Worm (Caenorhabditis elegans) whole organism, early embryonic: ENCODE measurements around the gene end-3.
"Not testable (repeated sequence)": the region's sequence is repeated elsewhere in the genome, so short reads cannot be mapped to it uniquely, and the experiment has no call there.

Experiments
- B0310.2 ChIP-seq: sonication (generic microtip); optimal IDR thresholded peaks from 2 replicates; lab custom pipeline; 2016; ENCODE audit warnings: mild to moderate bottlenecking, missing genetic modification characterization, missing compliant biosample characterization
- F13C5.2 ChIP-seq: sonication (generic microtip); optimal IDR thresholded peaks from 2 replicates; lab custom pipeline; 2017; ENCODE audit warnings: mild to moderate bottlenecking, missing genetic modification characterization, inconsistent platforms, missing compliant biosample characterization
- aly-1 ChIP-seq: sonication (generic microtip); optimal IDR thresholded peaks from 2 replicates; lab custom pipeline; 2016; ENCODE audit warnings: missing genetic modification characterization, missing compliant biosample characterization
- ama-1 ChIP-seq: fragments of 150-350 bp; optimal IDR thresholded peaks from 2 replicates; lab custom pipeline; 2014
- ceh-13 ChIP-seq: fragments of 200-800 bp; sonication (Bioruptor generic); optimal IDR thresholded peaks from 2 replicates; lab custom pipeline; 2018; ENCODE audit warnings: mild to moderate bottlenecking, missing genetic modification characterization, missing compliant biosample characterization
- ceh-36 ChIP-seq: sonication (generic microtip); optimal IDR thresholded peaks from 2 replicates; lab custom pipeline; 2016; ENCODE audit warnings: missing genetic modification characterization, inconsistent platforms, missing compliant biosample characterization
- ets-7 ChIP-seq: sonication (generic microtip); optimal IDR thresholded peaks from 2 replicates; lab custom pipeline; 2016; ENCODE audit warnings: missing genotype, missing genetic modification characterization, missing compliant biosample characterization
- flt-1 ChIP-seq: fragments of 200-800 bp; sonication (Bioruptor generic); IDR thresholded peaks from 2 replicates; pipeline ENCODE4 v1.3.6; 2022; ENCODE audit warnings: missing genetic modification characterization, missing compliant biosample characterization
- hmbx-1 ChIP-seq: sonication (generic microtip); optimal IDR thresholded peaks from 2 replicates; lab custom pipeline; 2016; ENCODE audit warnings: mild to moderate bottlenecking, missing genetic modification characterization, missing compliant biosample characterization
- hmg-4 ChIP-seq: fragments of 200-800 bp; sonication (Bioruptor generic); optimal IDR thresholded peaks from 2 replicates; lab custom pipeline; 2018; ENCODE audit warnings: mild to moderate bottlenecking, missing genetic modification characterization, missing compliant biosample characterization
- hnd-1 ChIP-seq: sonication (generic microtip); optimal IDR thresholded peaks from 2 replicates; lab custom pipeline; 2016; ENCODE audit warnings: missing genetic modification characterization, missing compliant biosample characterization
- pes-1 ChIP-seq: fragments of 200-800 bp; sonication (Bioruptor generic); IDR thresholded peaks from 2 replicates; pipeline ENCODE4 v1.3.6; 2022; ENCODE audit warnings: missing genetic modification reagents, missing genetic modification characterization, missing compliant biosample characterization
- scrt-1 ChIP-seq: fragments of 200-800 bp; sonication (Bioruptor generic); IDR thresholded peaks from 2 replicates; pipeline ENCODE4 v1.3.6; 2022; ENCODE audit warnings: missing genetic modification characterization, missing compliant biosample characterization
- sea-1 ChIP-seq: fragments of 200-800 bp; sonication (Bioruptor generic); conservative IDR thresholded peaks from 2 replicates; pipeline ENCODE4 v1.3.6; 2022; ENCODE audit warnings: missing genetic modification characterization, missing compliant biosample characterization
- tbx-11 ChIP-seq: fragments of 200-800 bp; sonication (Bioruptor generic); IDR thresholded peaks from 2 replicates; pipeline ENCODE4 v1.3.6; 2022; ENCODE audit warnings: missing genetic modification characterization, missing compliant biosample characterization
- tbx-37 ChIP-seq: fragments of 200-800 bp; sonication (Bioruptor generic); conservative IDR thresholded peaks from 2 replicates; pipeline ENCODE4 v1.3.6; 2022; ENCODE audit warnings: missing genetic modification reagents, missing genetic modification characterization, missing compliant biosample characterization
- tra-4 ChIP-seq: sonication (generic microtip); optimal IDR thresholded peaks from 2 replicates; lab custom pipeline; 2017; ENCODE audit warnings: missing genetic modification characterization, missing compliant biosample characterization

The end-3 gene

ce11 chrV:14028256-14028743 lies 13.8 kb downstream of the end-3 start:
- no peak for TF ChIP-seq tra-4 (tag; lab: Kevin White, UChicago)
- TF ChIP-seq aly-1 (tag; lab: Kevin White, UChicago): peak; percentile 36
- peak; percentile 2 for TF ChIP-seq B0310.2 (tag; lab: Kevin White, UChicago)
- TF ChIP-seq tbx-37 (GFP tag; lab: Robert Waterston, UW): no peak
- TF ChIP-seq sea-1 (GFP tag; lab: Robert Waterston, UW): peak; percentile 72; the same call in 1 of the 2 replicates
- TF ChIP-seq hmg-4: peak; percentile 41
- TF ChIP-seq ama-1 (lab: Kevin White, UChicago): peak; percentile 86
- 0 out of 2 replicates have a peak, but pooled peaks have one; percentile 32 for TF ChIP-seq tbx-11
- TF ChIP-seq ceh-13 (GFP tag; lab: Kevin White, UChicago): no peak

ce11 chrV:14033649-14034048 lies 19.2 kb downstream of the end-3 start, which contains the start of gene ins-10:
ins-10 (plus strand) TSS chrV:14033949.
- TF ChIP-seq pes-1 (GFP tag; lab: Robert Waterston, UW) (no peak), sea-1 (GFP tag; lab: Robert Waterston, UW) (no peak), hmg-4 (no peak), scrt-1 (GFP tag; lab: Robert Waterston, UW) (no peak), flt-1 (GFP tag; lab: Robert Waterston, UW) (no peak), F13C5.2 (tag; lab: Kevin White, UChicago) (no peak), tbx-37 (GFP tag; lab: Robert Waterston, UW) (no peak), hmbx-1 (no peak)

DNA sequence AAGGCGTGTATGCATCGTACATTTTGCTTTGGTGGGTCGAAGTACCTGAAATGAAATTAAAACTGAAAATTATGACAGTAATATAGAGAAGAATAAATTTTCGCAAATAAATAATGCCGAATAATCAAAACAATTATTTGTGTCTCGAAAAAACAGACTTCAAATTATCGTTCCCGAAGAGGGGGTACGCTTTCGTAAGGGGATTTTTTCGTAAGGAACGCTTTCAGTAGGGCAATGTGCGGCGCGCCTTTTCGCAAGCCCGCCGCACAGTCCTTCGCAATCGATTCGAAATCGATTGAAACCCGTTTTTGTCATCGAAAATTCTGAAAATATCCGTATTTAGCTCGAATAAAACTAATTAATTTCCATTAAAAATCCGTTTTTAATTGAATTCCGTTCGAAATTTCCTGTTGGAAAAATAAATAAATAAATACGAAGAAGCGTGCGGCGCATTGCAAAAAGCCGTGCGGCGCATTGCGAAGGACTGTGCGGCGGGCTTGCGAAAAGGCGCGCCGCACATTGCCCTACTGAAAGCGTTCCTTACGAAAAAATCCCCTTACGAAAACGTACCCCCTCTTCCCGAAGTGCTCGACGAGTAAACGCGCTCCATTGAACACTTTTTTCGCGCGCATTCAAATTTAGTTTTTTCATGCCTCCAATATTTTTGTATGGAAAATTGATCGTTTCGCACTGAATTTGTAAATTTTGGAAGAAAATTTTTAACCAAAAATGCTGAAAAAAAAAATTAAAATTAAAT lies 24.0 kb downstream of the end-3 start, which contains the start of gene vps-39:
Gene vps-39 (minus strand): TSS at position 51 of the 757 bp plus-strand sequence.
- peak; percentile 79; the same call in 1 of the 2 replicates for TF ChIP-seq pes-1 (GFP tag; lab: Robert Waterston, UW)
- peak; percentile 58; the same call in 1 of the 2 replicates for TF ChIP-seq tbx-37 (GFP tag; lab: Robert Waterston, UW)
- peak; percentile 77 for TF ChIP-seq sea-1 (GFP tag; lab: Robert Waterston, UW)
- peak; percentile 50; the same call in 1 of the 2 replicates for TF ChIP-seq scrt-1 (GFP tag; lab: Robert Waterston, UW)
- TF ChIP-seq hmg-4: peak; percentile 17
- TF ChIP-seq flt-1 (GFP tag; lab: Robert Waterston, UW): 0 out of 2 replicates have a peak, but pooled peaks have one; percentile 6

ce11 chrV:14049274-14049673 lies 34.8 kb downstream of the end-3 start, which contains the start of gene F58D12.1:
F58D12.1 (plus strand) TSS chrV:14049574.
- TF ChIP-seq hnd-1 (tag; lab: Kevin White, UChicago); flt-1 (GFP tag; lab: Robert Waterston, UW); F13C5.2 (tag; lab: Kevin White, UChicago): not testable (repeated sequence)

DNA sequence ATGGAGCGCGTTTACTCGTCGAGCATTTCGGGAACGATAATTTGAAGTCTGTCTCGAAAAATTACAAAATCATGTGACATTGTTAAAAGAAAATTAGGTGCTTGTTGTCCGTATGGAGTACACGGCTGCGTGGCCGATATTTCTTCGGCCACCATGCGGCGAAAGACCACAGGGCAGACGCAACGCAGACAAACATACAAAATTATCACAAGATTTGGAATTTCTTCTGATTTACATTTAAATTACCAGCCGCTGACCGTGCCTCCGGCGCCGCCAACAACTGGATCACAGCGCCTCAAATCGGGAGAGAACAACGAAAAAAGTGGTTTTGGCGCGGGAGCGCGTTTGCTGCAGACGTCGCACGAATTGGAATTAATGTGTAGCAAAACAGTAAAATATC lies 40.6 kb downstream of the end-3 start:
- 0 out of 2 replicates have a peak, but pooled peaks have one; percentile 53 for TF ChIP-seq scrt-1 (GFP tag; lab: Robert Waterston, UW)
- TF ChIP-seq tbx-37 (GFP tag; lab: Robert Waterston, UW): peak; percentile 87
- TF ChIP-seq tbx-11: 0 out of 2 replicates have a peak, but pooled peaks have one; percentile 28
- TF ChIP-seq ets-7 (tag; lab: Kevin White, UChicago): peak; percentile 35
- TF ChIP-seq flt-1 (GFP tag; lab: Robert Waterston, UW): peak; percentile 53; the same call in 1 of the 2 replicates
- peak; percentile 76; the same call in 1 of the 2 replicates for TF ChIP-seq pes-1 (GFP tag; lab: Robert Waterston, UW)

DNA sequence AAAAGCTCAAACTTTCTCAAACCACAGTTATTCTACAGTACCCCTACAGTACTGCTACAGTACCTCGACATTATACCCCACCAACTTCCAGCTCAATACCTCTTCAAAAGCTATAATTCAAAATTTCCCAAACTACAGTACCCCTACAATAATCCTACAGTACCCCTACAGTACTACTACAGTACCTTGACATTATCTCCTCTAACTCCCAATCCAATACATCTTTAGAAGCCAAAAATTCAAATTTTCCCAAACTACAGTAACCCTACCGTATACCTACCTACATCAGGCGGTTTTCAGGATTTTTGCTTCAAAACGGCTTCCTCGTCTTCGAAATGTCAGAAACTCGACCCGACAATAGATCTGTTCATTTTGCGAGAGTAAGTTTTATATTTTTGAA lies 43.0 kb downstream of the end-3 start, which contains the start of gene F58D12.3:
Gene F58D12.3 (plus strand): TSS at position 301 of the 400 bp plus-strand sequence.
- TF ChIP-seq hmbx-1 (no peak), tbx-11 (no peak), B0310.2 (tag; lab: Kevin White, UChicago) (no peak), F13C5.2 (tag; lab: Kevin White, UChicago) (no peak), pes-1 (GFP tag; lab: Robert Waterston, UW) (no peak), scrt-1 (GFP tag; lab: Robert Waterston, UW) (no peak), sea-1 (GFP tag; lab: Robert Waterston, UW) (no peak), ets-7 (tag; lab: Kevin White, UChicago) (no peak), tbx-37 (GFP tag; lab: Robert Waterston, UW) (no peak), hnd-1 (tag; lab: Kevin White, UChicago) (no peak), flt-1 (GFP tag; lab: Robert Waterston, UW) (no peak), tra-4 (tag; lab: Kevin White, UChicago) (no peak), ceh-13 (GFP tag; lab: Kevin White, UChicago) (no peak)

- TF ChIP-seq tbx-11 (no peak), ceh-36 (tag; lab: Kevin White, UChicago) (no peak), flt-1 (GFP tag; lab: Robert Waterston, UW) (no peak), tbx-37 (GFP tag; lab: Robert Waterston, UW) (no peak), ets-7 (tag; lab: Kevin White, UChicago) (no peak), hmbx-1 (no peak), pes-1 (GFP tag; lab: Robert Waterston, UW) (no peak)
Measured at ce11 chrV:14063980-14064379, 49.5 kb downstream of the end-3 start.
